Worm (Caenorhabditis elegans): ENCODE data around the gene C11H1.9.

- TF ChIP-seq eyg-1 (tag; optimal IDR thresholded peaks at IDR 0.05): no peak
- no peak for TF ChIP-seq nhr-11 (tag; optimal IDR thresholded peaks at IDR 0.05)
- TF ChIP-seq pag-3 (tag; optimal IDR thresholded peaks at IDR 0.05; ENCODE audit: borderline replicate concordance): no peak
- TF ChIP-seq hlh-30 (tag; optimal IDR thresholded peaks at IDR 0.05; ENCODE audit: insufficient read depth): no peak
- no peak for TF ChIP-seq tbx-2 (tag; optimal IDR thresholded peaks at IDR 0.05)
- no peak for TF ChIP-seq sdc-2 (tag; optimal IDR thresholded peaks at IDR 0.05)
- no peak for TF ChIP-seq unc-86 (tag; optimal IDR thresholded peaks at IDR 0.05)
- TF ChIP-seq unc-55 (GFP tag; optimal IDR thresholded peaks at IDR 0.05): no peak
- TF ChIP-seq pha-4 (tag; optimal IDR thresholded peaks at IDR 0.05): no peak
- TF ChIP-seq ceh-22 (tag; optimal IDR thresholded peaks at IDR 0.05): no peak
- no peak for TF ChIP-seq K09A11.1 (tag; optimal IDR thresholded peaks at IDR 0.05; ENCODE audit: insufficient read depth)
Measured at ce11 chrX:14281526-14281925, 38.7 kb downstream of the C11H1.9 start, which contains the start of gene E02H4.2.

All from whole organism, late embryonic.